Worm (Caenorhabditis elegans): Measurements from ENCODE around the gene ugt-3.

ugt-3 gene

DNA sequence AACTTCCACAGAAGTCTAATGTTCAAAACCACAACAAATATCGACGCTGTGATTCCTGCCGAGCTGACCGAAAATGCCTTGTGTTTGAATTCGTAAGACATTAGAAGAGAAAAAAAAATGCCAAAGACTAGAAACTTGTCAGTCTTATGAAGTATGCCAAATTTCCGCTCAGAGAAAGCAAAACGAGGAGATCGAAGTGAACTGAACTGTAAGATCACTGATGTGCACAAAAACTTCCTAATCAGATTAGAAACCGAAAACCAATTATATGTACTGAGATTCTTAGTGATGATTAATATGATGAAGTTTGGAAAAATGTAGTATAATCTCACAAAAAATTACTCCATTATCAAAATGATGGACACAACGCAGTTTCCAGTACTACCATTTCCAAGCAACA is 11.6 kb downstream of the ugt-3 start, which contains the start of gene srbc-44:
srbc-44 (minus strand) TSS at position 101 of the 400 bp plus-strand sequence.
- TF ChIP-seq C08G9.2 (tag; optimal IDR thresholded peaks at IDR 0.05) (no peak), fkh-10 (GFP tag; optimal IDR thresholded peaks at IDR 0.05) (no peak), gmeb-2 (tag; optimal IDR thresholded peaks at IDR 0.05) (no peak), ceh-22 (tag; optimal IDR thresholded peaks at IDR 0.05) (no peak), eyg-1 (tag; optimal IDR thresholded peaks at IDR 0.05) (no peak), rnt-1 (tag; optimal IDR thresholded peaks at IDR 0.05) (no peak)

- TF ChIP-seq ama-1 (optimal IDR thresholded peaks at IDR 0.05): no peak
- no peak for TF ChIP-seq unc-55 (GFP tag; optimal IDR thresholded peaks at IDR 0.05)
- no peak for TF ChIP-seq elt-4 (tag; optimal IDR thresholded peaks at IDR 0.05)
- TF ChIP-seq K09A11.1 (tag; optimal IDR thresholded peaks at IDR 0.05; ENCODE audit: insufficient read depth): no peak
- no peak for TF ChIP-seq fax-1 (tag; optimal IDR thresholded peaks at IDR 0.05)
- TF ChIP-seq ceh-30 (tag; optimal IDR thresholded peaks at IDR 0.05): no peak
- no peak for TF ChIP-seq pqm-1 (tag; optimal IDR thresholded peaks at IDR 0.05)
- no peak for TF ChIP-seq che-1 (tag; optimal IDR thresholded peaks at IDR 0.05)
- TF ChIP-seq rnt-1 (tag; optimal IDR thresholded peaks at IDR 0.05): no peak
- TF ChIP-seq ceh-48 (tag; optimal IDR thresholded peaks at IDR 0.05): no peak
- TF ChIP-seq gmeb-2 (tag; optimal IDR thresholded peaks at IDR 0.05): no peak
- no peak for TF ChIP-seq ztf-16 (tag; optimal IDR thresholded peaks at IDR 0.05)
- TF ChIP-seq ceh-31 (tag; optimal IDR thresholded peaks at IDR 0.05): no peak
- no peak for TF ChIP-seq nhr-11 (tag; optimal IDR thresholded peaks at IDR 0.05)
- no peak for TF ChIP-seq unc-86 (tag; optimal IDR thresholded peaks at IDR 0.05)
These were observed 13.0 kb downstream of the ugt-3 start, which contains the start of gene fkb-4 for ce11 chrV:12787026-12787425. TSS of gene fkb-4 (minus strand) at chrV:12787126.

DNA sequence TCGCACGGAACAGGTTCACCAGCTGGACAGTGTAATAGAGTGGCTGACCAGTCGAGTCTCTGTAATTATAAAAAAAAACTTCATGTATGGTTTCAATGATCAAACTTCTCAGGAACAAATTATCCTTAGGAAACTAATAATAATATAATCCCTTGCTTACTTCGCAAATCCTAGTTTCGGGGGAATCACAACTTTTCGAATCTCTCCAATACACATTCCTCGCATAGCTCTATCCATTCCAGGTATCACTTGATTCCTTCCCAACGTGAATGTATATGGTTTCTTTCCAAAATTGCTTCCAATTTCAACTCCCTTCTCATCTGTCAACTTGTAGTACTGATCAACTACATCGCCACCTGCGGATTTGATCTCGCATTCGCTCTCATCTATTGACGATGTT is 13.7 kb downstream of the ugt-3 start:
- TF ChIP-seq K09A11.1 (tag; optimal IDR thresholded peaks at IDR 0.05; ENCODE audit: insufficient read depth) (no peak), fkh-6 (tag; optimal IDR thresholded peaks at IDR 0.05) (no peak), ttx-3 (tag; optimal IDR thresholded peaks at IDR 0.05) (no peak), pros-1 (tag; optimal IDR thresholded peaks at IDR 0.05) (no peak), ahr-1 (tag; optimal IDR thresholded peaks at IDR 0.05) (no peak), sox-2 (GFP tag; IDR thresholded peaks at IDR 0.05) (no peak), pha-2 (tag; optimal IDR thresholded peaks at IDR 0.05) (no peak), ets-4 (tag; optimal IDR thresholded peaks at IDR 0.05) (no peak), syd-9 (tag; optimal IDR thresholded peaks at IDR 0.05) (no peak)

ce11 chrV:12784861-12785260 is 15.2 kb downstream of the ugt-3 start, which contains the start of gene sre-20:
TSS of gene sre-20 (minus strand) at chrV:12784961.
- TF ChIP-seq ceh-30 (tag; optimal IDR thresholded peaks at IDR 0.05) (no peak), pqm-1 (tag; optimal IDR thresholded peaks at IDR 0.05) (no peak), ceh-22 (tag; optimal IDR thresholded peaks at IDR 0.05) (no peak), hlh-13 (GFP tag; optimal IDR thresholded peaks at IDR 0.05) (no peak), odd-2 (tag; optimal IDR thresholded peaks at IDR 0.05) (no peak)

- peak; percentile 86 for TF ChIP-seq hlh-15 (tag; optimal IDR thresholded peaks at IDR 0.05)
- TF ChIP-seq F13H6.1 (tag; optimal IDR thresholded peaks at IDR 0.05): peak; percentile 81
- peak; percentile 95 for TF ChIP-seq ceh-19 (GFP tag; optimal IDR thresholded peaks at IDR 0.05)
- TF ChIP-seq unc-86 (tag; optimal IDR thresholded peaks at IDR 0.05): peak; percentile 88
- TF ChIP-seq ahr-1 (tag; optimal IDR thresholded peaks at IDR 0.05): peak; percentile 67
- peak; percentile 69 for TF ChIP-seq rnt-1 (tag; optimal IDR thresholded peaks at IDR 0.05)
- peak; percentile 94 for TF ChIP-seq sox-4 (tag; optimal IDR thresholded peaks at IDR 0.05)
- peak; percentile 89 for TF ChIP-seq ceh-34 (tag; optimal IDR thresholded peaks at IDR 0.05)
- TF ChIP-seq sdc-2 (tag; optimal IDR thresholded peaks at IDR 0.05): peak; percentile 73
- TF ChIP-seq unc-3 (GFP tag; conservative IDR thresholded peaks at IDR 0.05): peak; percentile 96
- TF ChIP-seq unc-3 (tag; optimal IDR thresholded peaks at IDR 0.05): peak; percentile 84
- TF ChIP-seq pat-9 (tag; optimal IDR thresholded peaks at IDR 0.05): peak; percentile 87
- peak; percentile 68 for TF ChIP-seq K09A11.1 (tag; optimal IDR thresholded peaks at IDR 0.05; ENCODE audit: insufficient read depth)
- no peak for TF ChIP-seq tbx-7 (tag; optimal IDR thresholded peaks at IDR 0.05)
- peak; percentile 47 for TF ChIP-seq ceh-24 (tag; optimal IDR thresholded peaks at IDR 0.05)
- peak; percentile 68 for TF ChIP-seq unc-42 (tag; optimal IDR thresholded peaks at IDR 0.05)
- TF ChIP-seq ztf-16 (tag; optimal IDR thresholded peaks at IDR 0.05): peak; percentile 91
- peak; percentile 84 for TF ChIP-seq ceh-9 (tag; optimal IDR thresholded peaks at IDR 0.05)
- peak; percentile 92 for TF ChIP-seq fkh-6 (tag; optimal IDR thresholded peaks at IDR 0.05)
- peak; percentile 38 for TF ChIP-seq ceh-30 (tag; optimal IDR thresholded peaks at IDR 0.05)
- TF ChIP-seq hlh-8 (tag; optimal IDR thresholded peaks at IDR 0.05): peak; percentile 51
- peak; percentile 91 for TF ChIP-seq ref-2 (tag; optimal IDR thresholded peaks at IDR 0.05)
- TF ChIP-seq ceh-14 (tag; optimal IDR thresholded peaks at IDR 0.05): peak; percentile 88
- TF ChIP-seq unc-55 (GFP tag; optimal IDR thresholded peaks at IDR 0.05): no peak
- TF ChIP-seq tbx-2 (tag; optimal IDR thresholded peaks at IDR 0.05): peak; percentile 85
These were observed 19.8 kb downstream of the ugt-3 start for ce11 chrV:12780248-12780647.
